Worm (Caenorhabditis elegans) whole organism, midembryonic: ENCODE results near the gene btb-6.

ENCODE experiments used
- T22C8.4 ChIP-seq: fragments of 200-800 bp; sonication (Bioruptor generic); IDR thresholded peaks from 2 replicates; pipeline ENCODE4 v1.3.6; 2022; ENCODE audit warnings: missing genetic modification characterization, missing compliant biosample characterization
- cog-1 ChIP-seq: sonication (generic microtip); optimal IDR thresholded peaks from 2 replicates; lab custom pipeline; 2016; ENCODE audit warnings: missing genetic modification characterization, missing compliant biosample characterization
- flt-1 ChIP-seq: fragments of 200-800 bp; sonication (Bioruptor generic); IDR thresholded peaks from 2 replicates; pipeline ENCODE4 v1.3.6; 2022; ENCODE audit warnings: missing genetic modification characterization, missing compliant biosample characterization
- klf-2 ChIP-seq: fragments of 200-800 bp; sonication (Bioruptor generic); conservative IDR thresholded peaks from 2 replicates; pipeline ENCODE4 v1.3.6; 2022; ENCODE audit warnings: missing genetic modification reagents, missing genetic modification characterization, missing compliant biosample characterization
- med-1 ChIP-seq: sonication (generic microtip); optimal IDR thresholded peaks from 2 replicates; lab custom pipeline; 2017; ENCODE audit warnings: missing genetic modification characterization, mild to moderate bottlenecking, missing compliant biosample characterization, antibody characterized with exemption, missing genetic modification reagents; ENCODE audit not compliant: insufficient read depth
- ref-1 ChIP-seq: fragments of 200-800 bp; sonication (Bioruptor generic); conservative IDR thresholded peaks from 2 replicates; pipeline ENCODE4 v1.3.6; 2022; ENCODE audit warnings: missing genetic modification reagents, missing genetic modification characterization, missing compliant biosample characterization
- tab-1 ChIP-seq: fragments of 200-800 bp; sonication (Bioruptor generic); IDR thresholded peaks from 2 replicates; pipeline ENCODE4 v1.3.6; 2022; ENCODE audit warnings: missing genetic modification characterization, missing compliant biosample characterization
- ztf-23 ChIP-seq: fragments of 200-800 bp; sonication (Bioruptor generic); IDR thresholded peaks from 2 replicates; pipeline ENCODE4 v1.3.6; 2022; ENCODE audit warnings: missing genetic modification reagents, missing genetic modification characterization, missing compliant biosample characterization
- ztf-29 ChIP-seq: fragments of 200-800 bp; sonication (Bioruptor generic); IDR thresholded peaks from 2 replicates; pipeline ENCODE4 v1.3.6; 2022; ENCODE audit warnings: missing genetic modification reagents, missing genetic modification characterization, missing compliant biosample characterization

The btb-6 gene

ce11 chrII:1714772-1715353 lies at the start of gene btb-6:
Gene btb-6, plus strand, starts transcription at chrII:1715303.
- no peak for TF ChIP-seq klf-2 (GFP tag; lab: Robert Waterston, UW)
- TF ChIP-seq tab-1 (GFP tag; lab: Robert Waterston, UW), result 0 out of 2 replicates have a peak, but pooled peaks have one; percentile 53

- no peak for TF ChIP-seq ztf-23 (GFP tag; lab: Robert Waterston, UW)
- TF ChIP-seq flt-1, result no peak
- no peak for TF ChIP-seq ztf-29 (GFP tag; lab: Robert Waterston, UW)
- no peak for TF ChIP-seq klf-2 (GFP tag; lab: Robert Waterston, UW)
- TF ChIP-seq tab-1 (GFP tag; lab: Robert Waterston, UW), result no peak
- no peak for TF ChIP-seq ref-1 (GFP tag; lab: Robert Waterston, UW)
- no peak for TF ChIP-seq cog-1
- no peak for TF ChIP-seq med-1 (GFP tag; lab: Kevin White, UChicago)
Measured at ce11 chrII:1666025-1666424, 49.1 kb upstream of the btb-6 start, which contains the start of gene srlf-29. Gene srlf-29, plus strand, starts transcription at chrII:1666325.

- no peak for TF ChIP-seq med-1 (GFP tag; lab: Kevin White, UChicago)
- no peak for TF ChIP-seq flt-1
- no peak for TF ChIP-seq tab-1 (GFP tag; lab: Robert Waterston, UW)
Measured at ce11 chrII:1668913-1669312, 46.2 kb upstream of the btb-6 start, which contains the start of gene srw-97. Gene srw-97, minus strand, starts transcription at chrII:1669013.

- TF ChIP-seq ztf-29 (GFP tag; lab: Robert Waterston, UW), result no peak
- TF ChIP-seq cog-1, result no peak
- no peak for TF ChIP-seq flt-1
- no peak for TF ChIP-seq med-1 (GFP tag; lab: Kevin White, UChicago)
- TF ChIP-seq ztf-23 (GFP tag; lab: Robert Waterston, UW), result no peak
- TF ChIP-seq ref-1 (GFP tag; lab: Robert Waterston, UW), result no peak
- no peak for TF ChIP-seq T22C8.4 (GFP tag; lab: Robert Waterston, UW)
- TF ChIP-seq klf-2 (GFP tag; lab: Robert Waterston, UW), result no peak
- TF ChIP-seq tab-1 (GFP tag; lab: Robert Waterston, UW), result no peak
Measured at ce11 chrII:1670260-1670879, 44.7 kb upstream of the btb-6 start, which contains the start of gene nhx-6. Gene nhx-6, plus strand, starts transcription at chrII:1670829.

- no peak for TF ChIP-seq ref-1 (GFP tag; lab: Robert Waterston, UW)
- TF ChIP-seq flt-1, result no peak
- no peak for TF ChIP-seq ztf-29 (GFP tag; lab: Robert Waterston, UW)
- no peak for TF ChIP-seq T22C8.4 (GFP tag; lab: Robert Waterston, UW)
- TF ChIP-seq tab-1 (GFP tag; lab: Robert Waterston, UW), result no peak
- no peak for TF ChIP-seq med-1 (GFP tag; lab: Kevin White, UChicago)
- TF ChIP-seq ztf-23 (GFP tag; lab: Robert Waterston, UW), result no peak
- no peak for TF ChIP-seq klf-2 (GFP tag; lab: Robert Waterston, UW)
- no peak for TF ChIP-seq cog-1
Measured at ce11 chrII:1670985-1671384, 44.1 kb upstream of the btb-6 start.

- no peak for TF ChIP-seq klf-2 (GFP tag; lab: Robert Waterston, UW)
- no peak for TF ChIP-seq flt-1
- no peak for TF ChIP-seq ztf-23 (GFP tag; lab: Robert Waterston, UW)
- TF ChIP-seq cog-1, result no peak
- no peak for TF ChIP-seq T22C8.4 (GFP tag; lab: Robert Waterston, UW)
- no peak for TF ChIP-seq ref-1 (GFP tag; lab: Robert Waterston, UW)
- no peak for TF ChIP-seq ztf-29 (GFP tag; lab: Robert Waterston, UW)
- TF ChIP-seq tab-1 (GFP tag; lab: Robert Waterston, UW), result no peak
- no peak for TF ChIP-seq med-1 (GFP tag; lab: Kevin White, UChicago)
Measured at ce11 chrII:1672673-1673072, 42.4 kb upstream of the btb-6 start.

ce11 chrII:1676088-1676487 lies 39.0 kb upstream of the btb-6 start, which contains the start of gene fbxb-17:
Gene fbxb-17, plus strand, starts transcription at chrII:1676388.
- TF ChIP-seq ref-1 (GFP tag; lab: Robert Waterston, UW) (no peak), ztf-23 (GFP tag; lab: Robert Waterston, UW) (no peak), flt-1 (no peak), tab-1 (GFP tag; lab: Robert Waterston, UW) (no peak), med-1 (GFP tag; lab: Kevin White, UChicago) (no peak), ztf-29 (GFP tag; lab: Robert Waterston, UW) (no peak), cog-1 (no peak), klf-2 (GFP tag; lab: Robert Waterston, UW) (no peak), T22C8.4 (GFP tag; lab: Robert Waterston, UW) (no peak)

ce11 chrII:1679081-1679480 lies 36.0 kb upstream of the btb-6 start, which contains the start of gene irld-36:
Gene irld-36, plus strand, starts transcription at chrII:1679381.
- no peak for TF ChIP-seq ref-1 (GFP tag; lab: Robert Waterston, UW)
- no peak for TF ChIP-seq T22C8.4 (GFP tag; lab: Robert Waterston, UW)
- TF ChIP-seq cog-1, result no peak
- TF ChIP-seq med-1 (GFP tag; lab: Kevin White, UChicago), result no peak
- TF ChIP-seq ztf-23 (GFP tag; lab: Robert Waterston, UW), result no peak
- no peak for TF ChIP-seq flt-1
- TF ChIP-seq klf-2 (GFP tag; lab: Robert Waterston, UW), result no peak
- TF ChIP-seq tab-1 (GFP tag; lab: Robert Waterston, UW), result no peak
- no peak for TF ChIP-seq ztf-29 (GFP tag; lab: Robert Waterston, UW)

ce11 chrII:1682218-1682617 lies 32.9 kb upstream of the btb-6 start, which contains the start of gene fbxb-26:
Gene fbxb-26, plus strand, starts transcription at chrII:1682518.
- TF ChIP-seq med-1 (GFP tag; lab: Kevin White, UChicago) (no peak), T22C8.4 (GFP tag; lab: Robert Waterston, UW) (no peak), klf-2 (GFP tag; lab: Robert Waterston, UW) (no peak), cog-1 (no peak), flt-1 (no peak), tab-1 (GFP tag; lab: Robert Waterston, UW) (no peak), ztf-23 (GFP tag; lab: Robert Waterston, UW) (no peak), ref-1 (GFP tag; lab: Robert Waterston, UW) (no peak), ztf-29 (GFP tag; lab: Robert Waterston, UW) (no peak)
